Worm (Caenorhabditis elegans): ENCODE results near the gene cwn-1.
A peak's percentile ranks its signal among the peaks of the same experiment; 100 is the strongest.

The cwn-1 gene

DNA sequence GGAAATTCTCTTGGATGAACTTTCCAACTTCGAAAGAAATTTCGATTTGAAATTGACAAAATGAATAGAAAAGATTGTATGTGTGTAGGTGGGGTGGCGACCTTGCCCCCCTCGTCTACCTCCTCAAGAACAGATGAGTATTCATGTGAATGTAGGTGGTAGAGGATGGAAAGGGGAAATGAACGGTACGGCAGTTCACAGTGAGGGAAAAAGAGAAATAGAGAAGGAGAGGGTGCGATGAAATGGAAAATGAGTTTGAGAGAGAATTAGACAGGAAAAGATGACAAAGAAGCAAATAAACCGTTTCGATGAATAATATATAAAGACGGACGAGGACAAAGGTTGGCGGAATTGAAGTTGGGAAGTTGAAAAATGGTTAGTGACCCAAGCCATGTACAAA, 11.4 kb downstream of the cwn-1 start:
- TF ChIP-seq nhr-2 (tag; optimal IDR thresholded peaks at IDR 0.05) (peak; percentile 75), bed-3 (GFP tag; optimal IDR thresholded peaks at IDR 0.05) (no peak), nhr-237 (tag; optimal IDR thresholded peaks at IDR 0.05) (no peak)

DNA sequence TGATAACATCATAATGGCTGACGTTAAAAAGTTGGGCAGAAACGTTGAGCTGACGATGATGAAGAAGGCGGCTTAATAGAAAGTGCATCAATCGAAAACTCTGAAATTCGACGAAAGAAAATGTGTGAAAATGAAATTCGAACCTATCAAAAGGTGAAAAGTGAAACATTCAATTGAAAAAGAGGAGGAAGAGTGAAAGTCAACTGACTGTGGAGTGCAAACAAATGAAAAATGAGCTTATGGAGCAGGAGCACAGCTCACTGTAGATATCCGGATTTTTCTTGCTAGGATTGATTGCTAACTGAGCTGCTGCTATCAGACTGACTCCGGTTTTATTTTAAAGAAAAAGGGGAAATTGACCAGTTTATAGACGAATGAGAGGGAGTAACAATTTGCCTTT, 12.3 kb downstream of the cwn-1 start, which contains the start of gene K10B4.3:
Gene K10B4.3, minus strand, starts transcription at position 101 of the 400 bp plus-strand sequence.
- TF ChIP-seq sptf-1 (tag; optimal IDR thresholded peaks at IDR 0.05) (no peak), blmp-1 (tag; optimal IDR thresholded peaks at IDR 0.05) (no peak), zip-8 (tag; optimal IDR thresholded peaks at IDR 0.05) (no peak), elt-3 (tag; optimal IDR thresholded peaks at IDR 0.05) (no peak), lin-13 (tag; optimal IDR thresholded peaks at IDR 0.05) (no peak), drap-1 (GFP tag; optimal IDR thresholded peaks at IDR 0.05) (no peak), nhr-2 (tag; optimal IDR thresholded peaks at IDR 0.05) (no peak), sem-2 (GFP tag; optimal IDR thresholded peaks at IDR 0.05) (no peak), lin-32 (GFP tag; optimal IDR thresholded peaks at IDR 0.05) (no peak), nhr-237 (tag; optimal IDR thresholded peaks at IDR 0.05) (no peak), M03D4.4 (tag; optimal IDR thresholded peaks at IDR 0.05) (no peak)

DNA sequence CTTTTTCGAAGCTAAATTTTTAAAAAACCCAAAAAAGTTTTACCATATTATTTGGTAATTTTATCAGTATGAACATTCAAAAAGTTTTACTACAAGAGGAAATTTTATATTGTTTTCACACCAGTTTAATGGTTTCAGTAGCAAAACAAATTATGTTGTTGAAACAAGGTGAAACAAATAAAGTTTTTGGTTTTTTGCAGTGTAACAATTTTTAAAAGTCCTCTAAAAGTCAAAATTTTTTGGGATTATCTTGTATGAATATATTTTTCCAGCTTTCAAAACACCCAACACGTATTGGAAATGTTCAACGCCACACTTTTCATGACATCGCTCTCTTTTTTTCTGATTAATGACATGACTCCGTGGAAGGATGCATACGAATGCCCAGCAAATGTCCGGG, 16.5 kb downstream of the cwn-1 start, which contains the start of gene srt-54:
Gene srt-54, plus strand, starts transcription at position 301 of the 400 bp plus-strand sequence.
- TF ChIP-seq snpc-4 (tag; optimal IDR thresholded peaks at IDR 0.05) (no peak), hlh-1 (tag; optimal IDR thresholded peaks at IDR 0.05) (no peak), cnd-1 (tag; optimal IDR thresholded peaks at IDR 0.05) (no peak), unc-39 (tag; optimal IDR thresholded peaks at IDR 0.05) (no peak), pha-4 (tag; optimal IDR thresholded peaks at IDR 0.05) (no peak), ham-2 (GFP tag; optimal IDR thresholded peaks at IDR 0.05) (no peak), ceh-83 (GFP tag; optimal IDR thresholded peaks at IDR 0.05) (no peak), sptf-1 (tag; optimal IDR thresholded peaks at IDR 0.05) (no peak), lin-32 (GFP tag; optimal IDR thresholded peaks at IDR 0.05) (no peak), elt-3 (tag; optimal IDR thresholded peaks at IDR 0.05) (no peak), blmp-1 (tag; optimal IDR thresholded peaks at IDR 0.05) (no peak), sem-2 (GFP tag; optimal IDR thresholded peaks at IDR 0.05) (no peak)

DNA sequence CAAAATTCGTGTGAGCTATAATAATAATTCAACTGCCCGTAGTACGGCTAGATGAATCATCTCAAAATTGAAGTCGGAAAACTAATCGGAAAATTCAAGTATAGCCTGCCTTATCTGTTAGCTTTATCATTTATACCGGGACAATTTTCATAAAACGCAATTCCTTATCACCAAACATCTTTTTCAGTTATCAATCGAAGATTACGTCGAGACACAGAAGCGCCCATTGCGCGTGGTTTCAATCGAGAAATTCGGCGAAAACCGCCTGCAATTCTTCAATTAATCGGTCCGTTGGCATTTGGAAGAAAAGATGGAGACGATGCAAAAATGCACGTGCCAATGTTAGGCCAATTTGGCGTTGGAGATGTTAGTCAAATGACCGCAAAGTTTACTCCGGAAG, 21.2 kb downstream of the cwn-1 start:
- TF ChIP-seq cnd-1 (tag; optimal IDR thresholded peaks at IDR 0.05): no peak
- no peak for TF ChIP-seq nhr-28 (tag; optimal IDR thresholded peaks at IDR 0.05)
- no peak for TF ChIP-seq nhr-2 (tag; optimal IDR thresholded peaks at IDR 0.05)
- TF ChIP-seq sptf-1 (tag; optimal IDR thresholded peaks at IDR 0.05): no peak
- TF ChIP-seq blmp-1 (tag; optimal IDR thresholded peaks at IDR 0.05): no peak
- no peak for TF ChIP-seq M03D4.4 (tag; optimal IDR thresholded peaks at IDR 0.05)
- no peak for TF ChIP-seq lin-13 (tag; optimal IDR thresholded peaks at IDR 0.05)
- no peak for TF ChIP-seq unc-62 (GFP tag; optimal IDR thresholded peaks at IDR 0.05)
- no peak for TF ChIP-seq ces-1 (GFP tag; optimal IDR thresholded peaks at IDR 0.05)

DNA sequence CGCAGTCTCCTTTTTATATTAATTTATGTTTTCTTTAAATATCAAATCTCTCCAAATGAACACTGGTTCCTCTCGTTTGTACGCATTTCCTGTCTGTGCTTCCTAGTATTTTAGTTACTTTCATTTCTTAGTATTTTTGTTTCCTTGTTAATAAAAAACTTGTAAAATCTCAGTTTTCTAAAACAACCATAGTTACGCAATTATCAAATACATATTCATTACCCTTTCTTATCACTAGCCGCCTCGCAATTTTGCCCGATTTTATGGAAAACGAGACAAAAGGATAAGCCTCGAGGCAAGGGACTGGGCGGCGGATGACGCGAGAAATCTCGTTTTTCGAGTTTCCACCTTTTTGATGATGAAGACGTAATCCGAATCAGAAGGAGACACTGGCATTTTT, 22.1 kb downstream of the cwn-1 start, which contains the start of gene C50D2.1:
Gene C50D2.1, plus strand, starts transcription at position 301 of the 400 bp plus-strand sequence.
- no peak for TF ChIP-seq lin-13 (tag; optimal IDR thresholded peaks at IDR 0.05)
- no peak for TF ChIP-seq nhr-237 (tag; optimal IDR thresholded peaks at IDR 0.05)
- TF ChIP-seq sem-2 (GFP tag; optimal IDR thresholded peaks at IDR 0.05): no peak
- TF ChIP-seq M03D4.4 (tag; optimal IDR thresholded peaks at IDR 0.05): no peak
- no peak for TF ChIP-seq ceh-39 (tag; optimal IDR thresholded peaks at IDR 0.05)
- no peak for TF ChIP-seq ztf-11 (tag; optimal IDR thresholded peaks at IDR 0.05)
- TF ChIP-seq tbx-8 (GFP tag; optimal IDR thresholded peaks at IDR 0.05): no peak
- TF ChIP-seq lin-32 (GFP tag; optimal IDR thresholded peaks at IDR 0.05): no peak
- TF ChIP-seq bed-3 (GFP tag; optimal IDR thresholded peaks at IDR 0.05): no peak
- no peak for TF ChIP-seq unc-39 (tag; optimal IDR thresholded peaks at IDR 0.05)
- TF ChIP-seq ceh-43 (GFP tag; optimal IDR thresholded peaks at IDR 0.05): no peak
- TF ChIP-seq elt-1 (tag; optimal IDR thresholded peaks at IDR 0.05; ENCODE audit: borderline replicate concordance, insufficient read depth): no peak
- no peak for TF ChIP-seq mab-5 (tag; optimal IDR thresholded peaks at IDR 0.05)
- TF ChIP-seq flh-1 (GFP tag; optimal IDR thresholded peaks at IDR 0.05): no peak
- TF ChIP-seq nhr-2 (tag; optimal IDR thresholded peaks at IDR 0.05): no peak

DNA sequence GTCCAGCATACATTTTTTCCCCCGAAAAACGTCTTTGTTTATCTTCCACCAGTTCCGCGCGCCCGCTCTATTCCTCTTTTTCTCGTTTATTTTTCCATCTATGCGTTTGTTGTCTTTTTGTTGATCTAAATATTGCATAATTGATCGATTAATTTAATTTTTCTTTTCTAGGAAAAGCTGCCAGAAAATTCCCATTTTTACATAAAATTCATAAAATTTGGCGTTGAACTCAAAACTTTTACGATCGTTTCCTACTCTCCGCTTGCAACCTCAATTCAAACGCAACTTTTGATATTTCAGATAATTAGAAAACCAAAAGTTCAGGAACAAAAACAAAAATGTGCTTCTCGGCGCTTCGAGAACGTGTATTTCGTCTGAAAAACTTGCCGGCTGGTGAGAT, 24.5 kb downstream of the cwn-1 start, which contains the start of gene C50D2.2:
Gene C50D2.2, plus strand, starts transcription at position 301 of the 400 bp plus-strand sequence.
- TF ChIP-seq ztf-11 (tag; optimal IDR thresholded peaks at IDR 0.05) (no peak), sem-2 (GFP tag; optimal IDR thresholded peaks at IDR 0.05) (no peak), elt-3 (tag; optimal IDR thresholded peaks at IDR 0.05) (no peak), unc-39 (tag; optimal IDR thresholded peaks at IDR 0.05) (no peak), mls-2 (tag; optimal IDR thresholded peaks at IDR 0.05) (no peak), bed-3 (GFP tag; optimal IDR thresholded peaks at IDR 0.05) (no peak), flh-1 (GFP tag; optimal IDR thresholded peaks at IDR 0.05) (no peak), blmp-1 (tag; optimal IDR thresholded peaks at IDR 0.05) (no peak), unc-62 (GFP tag; optimal IDR thresholded peaks at IDR 0.05) (no peak), ces-1 (GFP tag; optimal IDR thresholded peaks at IDR 0.05) (no peak), elt-1 (tag; optimal IDR thresholded peaks at IDR 0.05; ENCODE audit: borderline replicate concordance, insufficient read depth) (no peak), mab-5 (tag; optimal IDR thresholded peaks at IDR 0.05) (no peak)
